Worm (Caenorhabditis elegans): ENCODE data around the gene Y64H9A.2.

Gene Y64H9A.2

DNA sequence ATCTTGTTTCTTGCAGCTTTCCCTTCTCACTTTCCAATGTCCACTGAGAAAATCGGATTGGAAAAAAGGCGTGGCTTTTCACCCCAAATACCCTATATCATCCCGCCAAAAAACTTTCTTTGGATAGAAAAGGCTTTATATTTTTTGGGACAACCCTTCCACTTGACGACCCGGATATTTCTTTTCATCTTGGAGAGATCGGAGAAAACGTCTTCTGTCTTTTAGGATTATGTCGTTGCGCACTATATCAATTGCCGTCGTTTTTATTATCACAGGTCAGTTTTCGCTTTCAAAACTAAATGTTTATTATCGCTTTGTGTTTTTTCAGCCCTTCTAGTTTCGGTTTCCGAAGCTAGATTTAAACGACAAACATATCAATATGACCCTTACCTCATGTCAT lies at the start of gene Y64H9A.2:
Gene Y64H9A.2 (plus strand): TSS at position 90 of the 400 bp plus-strand sequence.
- TF ChIP-seq efl-1 (GFP tag; optimal IDR thresholded peaks at IDR 0.05) (no peak), hsf-1 (GFP tag; IDR thresholded peaks at IDR 0.05) (no peak), B0336.3 (GFP tag; IDR thresholded peaks at IDR 0.05) (no peak), rcor-1 (GFP tag; IDR thresholded peaks at IDR 0.05) (no peak), mcd-1 (GFP tag; IDR thresholded peaks at IDR 0.05) (no peak), F52B5.7 (tag; optimal IDR thresholded peaks at IDR 0.05) (no peak), lir-1 (GFP tag; conservative IDR thresholded peaks at IDR 0.05) (no peak), F55B11.4 (tag; optimal IDR thresholded peaks at IDR 0.05; ENCODE audit: borderline replicate concordance, insufficient read depth) (no peak), ceh-100 (GFP tag; IDR thresholded peaks at IDR 0.05) (no peak), nfya-2 (GFP tag; IDR thresholded peaks at IDR 0.05) (no peak), nfyb-1 (GFP tag; IDR thresholded peaks at IDR 0.05) (no peak), F23B12.7 (tag; optimal IDR thresholded peaks at IDR 0.05; ENCODE audit: insufficient read depth) (no peak), attf-6 (GFP tag; IDR thresholded peaks at IDR 0.05) (no peak), gei-17 (GFP tag; optimal IDR thresholded peaks at IDR 0.05) (no peak), B0035.1 (tag; optimal IDR thresholded peaks at IDR 0.05) (no peak), egl-44 (GFP tag; IDR thresholded peaks at IDR 0.05) (no peak), nfya-1 (tag; optimal IDR thresholded peaks at IDR 0.05; ENCODE audit: borderline replicate concordance, insufficient read depth) (no peak), F49E8.2 (tag; optimal IDR thresholded peaks at IDR 0.05; ENCODE audit: insufficient read depth) (no peak), ceh-58 (GFP tag; IDR thresholded peaks at IDR 0.05) (no peak), K12H6.12 (tag; optimal IDR thresholded peaks at IDR 0.05) (no peak)

DNA sequence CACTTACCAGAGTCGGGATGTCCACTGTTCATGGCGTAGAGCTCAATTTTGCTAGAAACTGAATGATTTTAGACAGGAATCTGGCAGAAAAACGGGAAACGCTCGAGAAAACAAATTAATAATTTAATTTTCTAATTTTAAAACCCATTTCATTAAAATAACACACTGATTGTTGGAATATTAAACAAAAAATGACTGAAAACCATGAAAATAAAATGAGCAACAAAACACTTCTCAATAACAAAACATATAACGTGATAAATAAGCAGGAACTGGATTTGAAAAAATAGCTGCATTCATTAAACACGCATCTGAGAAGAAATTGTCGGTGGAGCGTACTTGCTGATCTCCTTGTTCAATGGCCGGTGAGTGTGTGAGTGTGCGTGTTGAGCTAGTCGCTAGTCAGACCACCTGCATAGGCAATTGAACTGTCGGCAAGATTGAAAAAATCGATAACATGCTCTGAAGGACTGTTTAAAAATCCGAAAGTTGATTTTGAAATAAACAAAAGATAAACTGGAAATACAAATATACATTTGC lies 46.2 kb upstream of the Y64H9A.2 start, which contains the start of gene ZC8.6:
Gene ZC8.6 (minus strand): TSS at position 51 of the 540 bp plus-strand sequence.
- no peak for TF ChIP-seq snpc-1.1 (tag; optimal IDR thresholded peaks at IDR 0.05; ENCODE audit: insufficient read depth)
- TF ChIP-seq let-607 (tag; optimal IDR thresholded peaks at IDR 0.05): peak in 1 of 2 experiments; percentile 32
- TF ChIP-seq nhr-80 (tag; optimal IDR thresholded peaks at IDR 0.05): peak; percentile 57
- peak; percentile 32 for TF ChIP-seq K12H6.12 (tag; optimal IDR thresholded peaks at IDR 0.05)
- no peak for TF ChIP-seq cebp-1 (GFP tag; IDR thresholded peaks at IDR 0.05)
- TF ChIP-seq cebp-1 (tag; optimal IDR thresholded peaks at IDR 0.05): peak; percentile 31
- TF ChIP-seq hmg-1.2 (GFP tag; IDR thresholded peaks at IDR 0.05): peak; percentile 39; the same call in 1 of the 2 replicates
- TF ChIP-seq mcd-1 (GFP tag; IDR thresholded peaks at IDR 0.05): peak; percentile 86
- no peak for TF ChIP-seq F57C9.4 (tag; optimal IDR thresholded peaks at IDR 0.05)

DNA sequence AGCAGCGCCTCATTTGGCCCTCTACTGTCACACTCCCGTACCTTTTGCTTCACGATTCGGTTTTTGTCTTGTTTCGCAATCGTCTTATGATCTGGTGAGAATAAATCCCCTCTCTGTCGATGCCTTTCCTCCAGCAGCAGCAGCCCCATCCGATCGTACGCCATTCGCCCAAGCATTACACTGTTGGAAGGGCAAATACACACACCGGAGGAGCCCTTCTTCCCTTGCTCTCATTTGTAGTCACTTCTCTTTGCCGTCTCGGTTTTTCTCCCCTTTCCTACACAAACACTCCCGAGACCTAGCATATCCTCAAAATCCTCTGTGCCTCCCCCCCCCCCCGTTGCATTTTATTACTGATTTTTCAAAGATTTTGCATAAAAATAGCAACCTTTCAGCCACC lies 44.9 kb upstream of the Y64H9A.2 start, which contains the start of gene set-30:
Gene set-30 (plus strand): TSS at position 396 of the 400 bp plus-strand sequence.
- peak; percentile 56; the same call in 1 of the 2 replicates for TF ChIP-seq zfh-2 (GFP tag; conservative IDR thresholded peaks at IDR 0.05)
- TF ChIP-seq nhr-120 (GFP tag; IDR thresholded peaks at IDR 0.05): no peak

DNA sequence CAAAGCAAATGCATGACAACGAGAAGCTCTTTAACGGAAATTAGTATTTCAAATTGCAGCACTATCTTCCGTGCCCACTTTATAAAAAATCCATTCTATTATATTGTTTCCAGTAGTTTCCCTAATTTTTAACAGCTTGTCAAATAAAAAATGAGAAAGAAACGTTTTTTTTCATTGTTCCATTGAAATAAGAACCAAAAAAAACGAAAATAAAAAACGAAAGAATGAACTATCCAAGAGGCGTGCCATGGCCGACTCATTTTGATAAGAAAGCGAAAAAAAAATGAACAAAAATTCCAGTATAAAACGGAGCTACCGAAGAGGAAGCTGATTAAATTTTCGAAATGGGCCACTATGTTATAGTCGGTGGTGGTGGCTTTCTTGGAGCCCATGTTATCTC lies 38.8 kb upstream of the Y64H9A.2 start, which contains the start of gene hsd-2:
Gene hsd-2 (plus strand): TSS at position 301 of the 400 bp plus-strand sequence.
- TF ChIP-seq attf-3 (GFP tag; conservative IDR thresholded peaks at IDR 0.05) (no peak), ekl-4 (GFP tag; IDR thresholded peaks at IDR 0.05) (no peak), F22D6.2 (tag; optimal IDR thresholded peaks at IDR 0.05) (no peak), nhr-80 (tag; optimal IDR thresholded peaks at IDR 0.05) (no peak), lin-40 (tag; optimal IDR thresholded peaks at IDR 0.05) (no peak), ztf-3 (GFP tag; optimal IDR thresholded peaks at IDR 0.05) (no peak), T07F8.4 (tag; optimal IDR thresholded peaks at IDR 0.05) (no peak)

Measured in whole organism, young adult.